Fruit fly (Drosophila melanogaster): ENCODE measurements around the gene Cp7Fa.

DNA sequence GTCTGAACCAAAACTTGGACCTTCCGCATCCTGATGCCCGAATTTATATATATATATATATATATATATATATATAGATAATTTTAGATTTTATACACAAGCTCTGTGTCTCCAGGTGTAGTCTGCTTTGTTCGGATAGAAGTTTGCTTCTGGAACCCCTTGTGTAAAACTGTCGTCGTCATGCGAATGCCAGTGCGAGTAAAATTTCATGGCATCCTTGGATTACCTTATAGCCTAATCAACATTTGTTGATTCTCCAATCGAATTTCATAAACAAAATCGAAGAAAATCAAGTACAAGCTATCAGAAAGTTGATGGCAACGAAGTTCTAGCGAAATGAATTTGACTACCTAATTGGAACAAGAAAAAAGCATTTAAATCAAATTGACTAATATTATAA lies 13.2 kb upstream of the Cp7Fa start, which contains the start of gene CG32713:
- TF ChIP-seq CTCF (optimal IDR thresholded peaks at IDR 0.05) (no peak), CG8478 (optimal IDR thresholded peaks at IDR 0.05) (no peak)
